Fruit fly (Drosophila melanogaster): ENCODE results near the gene Dd.

DNA sequence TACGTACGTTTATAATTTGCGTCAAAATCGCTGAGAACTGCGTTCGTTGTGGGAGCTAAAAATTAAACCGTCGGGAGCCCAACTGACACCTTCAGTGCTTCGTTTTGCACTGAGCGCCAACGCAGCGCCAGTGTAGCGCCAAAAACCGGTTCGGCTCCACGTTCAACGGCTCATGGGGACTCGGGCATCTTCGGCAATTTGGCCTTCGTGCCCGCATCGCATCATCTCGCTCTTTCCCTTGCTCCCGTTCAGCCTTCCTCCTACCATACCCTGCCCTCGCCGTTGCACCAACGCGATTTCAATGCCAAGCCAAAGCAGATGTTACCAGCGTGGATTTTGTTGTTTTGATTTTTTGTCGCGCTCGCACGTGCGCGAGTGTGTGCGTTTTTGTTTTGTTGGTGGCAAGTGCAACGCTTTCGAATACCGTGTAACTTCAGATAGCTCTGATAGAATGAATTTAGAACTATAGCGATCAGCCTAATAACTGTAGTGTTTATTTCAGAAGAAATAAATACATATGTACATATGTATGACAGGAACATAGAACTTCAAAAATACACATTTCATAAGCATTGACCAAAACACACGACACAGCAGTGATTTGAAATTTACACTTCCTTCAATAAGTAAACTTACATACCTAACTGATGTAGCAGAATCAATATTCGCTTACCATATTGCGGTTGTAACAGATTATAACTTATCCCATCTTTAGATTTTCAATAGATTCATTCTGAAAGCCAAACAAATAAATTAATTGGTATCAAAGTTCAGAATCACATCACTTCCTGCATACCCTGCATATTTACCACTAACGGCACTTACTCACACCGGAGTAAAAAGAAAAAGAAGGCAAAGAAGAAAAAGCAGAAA lies 42.5 kb downstream of the Dd start, which contains the start of gene Mnr:
- TF ChIP-seq bab1 (GFP tag; optimal IDR thresholded peaks at IDR 0.05) (no peak), CG1620 (GFP tag; optimal IDR thresholded peaks at IDR 0.05) (no peak), ovo (GFP tag; optimal IDR thresholded peaks at IDR 0.05) (peak; percentile 47)
